Worm (Caenorhabditis elegans): ENCODE data around the gene rpac-19.

ce11 chrIII:9615114-9615513, 14.6 kb downstream of the rpac-19 start:
- TF ChIP-seq nhr-28 (tag; optimal IDR thresholded peaks at IDR 0.05) (no peak), unc-39 (tag; optimal IDR thresholded peaks at IDR 0.05) (no peak), nhr-237 (tag; optimal IDR thresholded peaks at IDR 0.05) (no peak), unc-62 (GFP tag; optimal IDR thresholded peaks at IDR 0.05) (no peak), nhr-12 (tag; optimal IDR thresholded peaks at IDR 0.05) (no peak)

Measured in whole organism, mixed stage, embryonic.